Worm (Caenorhabditis elegans): ENCODE data around the gene pat-2.

DNA sequence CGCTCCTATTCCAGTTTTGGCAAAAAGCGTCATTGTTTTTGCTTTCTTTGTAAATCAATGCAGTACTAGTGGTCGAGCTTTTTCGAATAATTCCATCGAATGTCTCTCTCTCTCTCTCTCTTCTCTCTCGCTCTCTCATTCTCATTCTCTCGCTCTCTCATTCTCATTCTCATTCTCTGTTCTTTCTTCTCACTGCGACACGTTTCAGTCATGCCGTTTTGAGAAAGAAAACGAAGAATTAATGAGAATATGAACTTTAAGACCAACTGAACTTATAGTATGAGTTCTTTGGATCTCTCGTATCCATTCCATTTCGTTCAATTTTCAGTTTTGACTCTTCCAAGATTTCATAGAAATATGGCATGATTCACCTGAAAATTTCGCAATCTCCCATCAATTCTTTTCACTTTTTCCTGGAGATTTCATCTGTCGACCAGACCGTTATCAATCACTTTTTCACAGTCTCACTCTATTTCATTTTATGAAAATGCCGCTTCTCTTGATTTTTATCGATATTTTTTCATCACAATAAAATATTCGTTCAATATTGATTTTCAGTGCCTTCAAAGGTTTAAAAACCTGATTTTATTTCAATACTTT, 46.2 kb upstream of the pat-2 start:
- TF ChIP-seq flt-1 (GFP tag; IDR thresholded peaks at IDR 0.05) (no peak), tab-1 (GFP tag; IDR thresholded peaks at IDR 0.05) (no peak), ztf-29 (GFP tag; IDR thresholded peaks at IDR 0.05) (no peak), ref-1 (GFP tag; conservative IDR thresholded peaks at IDR 0.05) (no peak)

Measured in whole organism, midembryonic.